Worm (Caenorhabditis elegans): ENCODE measurements around the gene clh-5.

The clh-5 gene

DNA sequence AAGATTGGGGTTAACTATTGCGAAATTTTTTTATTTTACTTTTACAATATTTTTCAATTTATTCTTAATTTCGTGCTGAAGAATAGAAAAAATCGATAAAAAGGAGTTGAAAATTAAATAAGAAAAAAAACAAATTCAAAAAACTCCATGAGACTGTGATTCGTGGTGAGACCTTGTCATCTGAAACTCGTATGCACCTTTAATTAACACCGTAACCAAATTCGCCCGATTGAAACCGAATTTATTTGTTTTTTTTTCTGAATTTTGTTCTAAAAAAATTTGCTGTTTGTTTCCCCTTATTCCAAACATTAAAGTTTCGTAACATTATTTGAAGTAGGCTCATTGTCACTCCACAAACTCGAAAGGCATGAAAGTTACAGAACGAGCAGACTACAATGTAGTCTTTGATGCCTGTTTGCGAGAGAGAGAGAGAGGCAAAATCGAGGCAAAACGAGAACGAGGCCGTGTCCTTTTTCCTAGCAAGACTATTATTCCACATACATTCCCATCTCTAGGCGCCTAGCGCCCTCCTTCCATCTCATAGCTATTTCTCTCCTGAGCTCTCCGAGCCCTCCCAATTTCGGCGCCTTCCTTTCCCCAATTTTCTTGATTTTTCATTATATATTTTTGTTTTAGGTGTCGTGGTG is 10.6 kb upstream of the clh-5 start, which contains the start of gene T24H10.4 (continued):
- no peak for TF ChIP-seq ekl-4 (GFP tag; IDR thresholded peaks at IDR 0.05)
- no peak for TF ChIP-seq Y79H2A.3 (GFP tag; conservative IDR thresholded peaks at IDR 0.05)
- no peak for TF ChIP-seq rec-8 (tag; optimal IDR thresholded peaks at IDR 0.05)
- no peak for TF ChIP-seq hlh-12 (tag; optimal IDR thresholded peaks at IDR 0.05)
- no peak for TF ChIP-seq rpc-1 (optimal IDR thresholded peaks at IDR 0.05)
- TF ChIP-seq rpc-1 (tag; optimal IDR thresholded peaks at IDR 0.05), result no peak
- TF ChIP-seq B0336.3 (GFP tag; IDR thresholded peaks at IDR 0.05), result no peak
- TF ChIP-seq Y53G8AR.9 (GFP tag; conservative IDR thresholded peaks at IDR 0.05), result no peak
- TF ChIP-seq madf-6 (GFP tag; IDR thresholded peaks at IDR 0.05), result peak; percentile 65
- TF ChIP-seq aptf-3 (GFP tag; IDR thresholded peaks at IDR 0.05), result no peak
- TF ChIP-seq C06A6.2 (GFP tag; conservative IDR thresholded peaks at IDR 0.05), result no peak
- peak; percentile 77 for TF ChIP-seq lsl-1 (GFP tag; optimal IDR thresholded peaks at IDR 0.05)
- no peak for TF ChIP-seq hmg-20 (GFP tag; IDR thresholded peaks at IDR 0.05)
- no peak for TF ChIP-seq ceh-58 (GFP tag; IDR thresholded peaks at IDR 0.05)
- TF ChIP-seq snpc-3.4 (tag; optimal IDR thresholded peaks at IDR 0.05), result no peak
- no peak for TF ChIP-seq sea-2 (GFP tag; IDR thresholded peaks at IDR 0.05)
- TF ChIP-seq xnd-1 (tag; optimal IDR thresholded peaks at IDR 0.05), result peak; percentile 63
- peak; percentile 64 for TF ChIP-seq madf-8 (GFP tag; conservative IDR thresholded peaks at IDR 0.05)
- TF ChIP-seq bed-2 (GFP tag; IDR thresholded peaks at IDR 0.05), result no peak
- TF ChIP-seq nhr-27 (tag; optimal IDR thresholded peaks at IDR 0.05), result no peak
- no peak for TF ChIP-seq let-526 (GFP tag; IDR thresholded peaks at IDR 0.05)
- no peak; the same call in 1 of the 2 replicates for TF ChIP-seq rcor-1 (GFP tag; IDR thresholded peaks at IDR 0.05)
- TF ChIP-seq nhr-179 (tag; optimal IDR thresholded peaks at IDR 0.05), result no peak
- TF ChIP-seq snpc-1.1 (tag; optimal IDR thresholded peaks at IDR 0.05; ENCODE audit: insufficient read depth), result no peak
- TF ChIP-seq cebp-1 (GFP tag; IDR thresholded peaks at IDR 0.05), result no peak
- TF ChIP-seq cebp-1 (tag; optimal IDR thresholded peaks at IDR 0.05), result peak; percentile 43
- no peak for TF ChIP-seq hmg-1.2 (GFP tag; IDR thresholded peaks at IDR 0.05)
- TF ChIP-seq C17E4.6 (GFP tag; IDR thresholded peaks at IDR 0.05), result no peak
- TF ChIP-seq repo-1 (tag; optimal IDR thresholded peaks at IDR 0.05), result no peak

DNA sequence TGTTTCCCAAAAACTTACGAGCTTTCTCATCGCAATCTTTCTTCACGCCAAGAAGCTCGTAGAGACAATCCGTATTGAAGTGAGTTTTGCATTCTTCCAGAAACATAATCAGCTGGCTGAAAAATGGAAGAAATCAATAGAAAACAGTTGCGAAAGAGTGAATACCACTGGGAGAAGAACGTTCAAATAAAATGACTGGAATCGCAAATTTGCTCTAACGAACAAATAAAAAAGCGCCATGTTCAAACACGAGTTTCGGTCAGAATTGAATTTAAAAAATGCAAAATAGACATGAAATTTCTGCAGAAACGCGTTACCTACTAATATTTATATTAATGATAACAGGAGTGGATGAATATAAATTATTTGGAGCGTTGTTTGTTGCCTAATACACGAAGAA is 10.0 kb upstream of the clh-5 start, which contains the start of gene dnj-23:
TSS of gene dnj-23 (minus strand) at position 158 of the 400 bp plus-strand sequence.
- TF ChIP-seq hmg-20 (GFP tag; IDR thresholded peaks at IDR 0.05), result no peak
- TF ChIP-seq madf-3 (GFP tag; IDR thresholded peaks at IDR 0.05), result no peak
- peak; percentile 6 for TF ChIP-seq lin-54 (GFP tag; optimal IDR thresholded peaks at IDR 0.05)
- TF ChIP-seq ztf-26 (tag; optimal IDR thresholded peaks at IDR 0.05), result no peak
- TF ChIP-seq sptf-2 (GFP tag; optimal IDR thresholded peaks at IDR 0.05), result no peak
- TF ChIP-seq lsy-27 (tag; optimal IDR thresholded peaks at IDR 0.05; ENCODE audit: borderline replicate concordance, insufficient read depth), result no peak
- peak; percentile 53 for TF ChIP-seq efl-1 (GFP tag; optimal IDR thresholded peaks at IDR 0.05)
- TF ChIP-seq unc-130 (GFP tag; optimal IDR thresholded peaks at IDR 0.05), result no peak
- TF ChIP-seq mel-28 (tag; optimal IDR thresholded peaks at IDR 0.05; ENCODE audit: borderline replicate concordance), result no peak
- no peak for TF ChIP-seq Y67H2A.10 (GFP tag; conservative IDR thresholded peaks at IDR 0.05)
- TF ChIP-seq snpc-4 (GFP tag; optimal IDR thresholded peaks at IDR 0.05), result no peak
- TF ChIP-seq snpc-4 (tag; optimal IDR thresholded peaks at IDR 0.05), result no peak
- TF ChIP-seq aptf-3 (GFP tag; IDR thresholded peaks at IDR 0.05), result no peak
- peak in 1 of 3 experiments; percentile 38 for TF ChIP-seq lin-35 (GFP tag; optimal IDR thresholded peaks at IDR 0.05)
- TF ChIP-seq sdz-38 (tag; optimal IDR thresholded peaks at IDR 0.05), result no peak
- TF ChIP-seq C17E4.6 (GFP tag; IDR thresholded peaks at IDR 0.05), result no peak
- TF ChIP-seq hmg-1.2 (GFP tag; IDR thresholded peaks at IDR 0.05), result no peak
- TF ChIP-seq Y95B8A.8 (GFP tag; IDR thresholded peaks at IDR 0.05), result no peak
- TF ChIP-seq ceh-91 (GFP tag; IDR thresholded peaks at IDR 0.05), result no peak
- TF ChIP-seq F57C9.4 (tag; optimal IDR thresholded peaks at IDR 0.05), result no peak
- TF ChIP-seq F55B11.4 (tag; optimal IDR thresholded peaks at IDR 0.05; ENCODE audit: borderline replicate concordance, insufficient read depth), result no peak
- peak; percentile 5 for TF ChIP-seq pha-4 (tag; optimal IDR thresholded peaks at IDR 0.05)
- TF ChIP-seq snpc-1.3 (tag; optimal IDR thresholded peaks at IDR 0.05; ENCODE audit: insufficient read depth), result no peak
- peak; percentile 51; the same call in 1 of the 2 replicates for TF ChIP-seq cebp-1 (GFP tag; IDR thresholded peaks at IDR 0.05)
- peak; percentile 69 for TF ChIP-seq cebp-1 (tag; optimal IDR thresholded peaks at IDR 0.05)
